3 fruit fly cellular contexts compared by ENCODE assay signal in the genomic region with DNA sequence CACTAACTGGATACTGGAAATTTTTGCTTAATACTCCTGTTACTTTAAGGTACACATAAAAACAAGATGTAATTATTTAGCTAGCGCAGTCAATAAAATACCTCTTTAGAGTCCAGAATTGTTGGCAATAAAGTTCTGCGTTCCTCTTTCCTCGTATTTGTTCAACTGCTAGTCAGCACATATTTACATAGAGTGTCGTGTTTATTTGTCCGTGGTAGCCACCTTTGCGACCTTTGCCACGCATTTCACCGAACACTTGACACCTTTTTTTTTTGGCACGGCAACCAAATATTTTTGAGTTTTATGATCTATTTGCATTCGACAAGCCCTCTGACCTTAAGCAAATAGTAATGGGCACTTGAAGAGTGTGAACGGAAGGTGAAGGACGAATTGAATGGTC.
TF ChIP-seq lines count a peak whose summit lies in the region.

No protein-coding gene starts in this region.

- TF ChIP-seq CTCF in whole organism, embryonic (GFP tag; optimal IDR thresholded peaks at IDR 0.05; lab: Kevin White, UChicago) = no peak

TF ChIP-seq in whole organism, embryonic, 481 proteins besides CTCF, POLR2A, EP300 and RAD21 (continues in another document):
- TF ChIP-seq crc (GFP tag; optimal IDR thresholded peaks at IDR 0.05; lab: Kevin White, UChicago) (peak; percentile 33), dpn (GFP tag; optimal IDR thresholded peaks at IDR 0.05; lab: Kevin White, UChicago) (peak; percentile 15 to 74), MESR4 (GFP tag; optimal IDR thresholded peaks at IDR 0.05; lab: Kevin White, UChicago) (peak; percentile 41), D (optimal IDR thresholded peaks at IDR 0.05; lab: Kevin White, UChicago) (no peak), D (GFP tag; optimal IDR thresholded peaks at IDR 0.05; lab: Kevin White, UChicago) (peak; percentile 67), CG11696 (GFP tag; IDR thresholded peaks at IDR 0.05; lab: Robert Waterston, UW) (peak; percentile 21; the same call in 1 of the 2 replicates), CG17385 (GFP tag; optimal IDR thresholded peaks at IDR 0.05; lab: Kevin White, UChicago) (peak; percentile 57), cas (GFP tag; IDR thresholded peaks at IDR 0.05; lab: Robert Waterston, UW) (no peak), CG13296 (GFP tag; optimal IDR thresholded peaks at IDR 0.05; lab: Kevin White, UChicago) (no peak), eyg (GFP tag; optimal IDR thresholded peaks at IDR 0.05; lab: Kevin White, UChicago) (peak; percentile 51), CkIIα-i1 (GFP tag; IDR thresholded peaks at IDR 0.05; lab: Robert Waterston, UW) (no peak), Kr (GFP tag; optimal IDR thresholded peaks at IDR 0.05; lab: Kevin White, UChicago) (peak; percentile 98), PHDP (tag; optimal IDR thresholded peaks at IDR 0.05; lab: Kevin White, UChicago) (peak; percentile 80), zfh1 (GFP tag; IDR thresholded peaks at IDR 0.05; lab: Robert Waterston, UW) (peak; percentile 91), btn (GFP tag; optimal IDR thresholded peaks at IDR 0.05; lab: Kevin White, UChicago) (peak; percentile 16), unc-4 (GFP tag; IDR thresholded peaks at IDR 0.05; lab: Robert Waterston, UW; ENCODE audit: partially characterized antibody) (no peak), Usf (GFP tag; optimal IDR thresholded peaks at IDR 0.05; lab: Kevin White, UChicago) (peak; percentile 47), CG31224 (GFP tag; IDR thresholded peaks at IDR 0.05; lab: Robert Waterston, UW) (no peak), GATAe (GFP tag; conservative IDR thresholded peaks at IDR 0.05; lab: Robert Waterston, UW) (no peak), CG2889 (GFP tag; IDR thresholded peaks at IDR 0.05; lab: Robert Waterston, UW) (peak; percentile 26; the same call in 1 of the 3 replicates), Ravus (GFP tag; IDR thresholded peaks at IDR 0.05; lab: Robert Waterston, UW) (no peak), CG30403 (GFP tag; optimal IDR thresholded peaks at IDR 0.05; lab: Kevin White, UChicago) (peak; percentile 50), Fer2 (tag; optimal IDR thresholded peaks at IDR 0.05; lab: Kevin White, UChicago) (no peak), gro (GFP tag; optimal IDR thresholded peaks at IDR 0.05; lab: Kevin White, UChicago) (peak; percentile 40), CG43689 (GFP tag; IDR thresholded peaks at IDR 0.05; lab: Robert Waterston, UW) (0 out of 2 replicates have a peak, but pooled peaks have one; percentile 10), B-H2 (GFP tag; optimal IDR thresholded peaks at IDR 0.05; lab: Kevin White, UChicago) (peak; percentile 49), jumu (GFP tag; optimal IDR thresholded peaks at IDR 0.05; lab: Kevin White, UChicago) (peak; percentile 47), Oli (tag; optimal IDR thresholded peaks at IDR 0.05; lab: Kevin White, UChicago) (peak; percentile 29)

TF ChIP-seq in whole organism, prepupa, 60 proteins besides CTCF, POLR2A, EP300 and RAD21:
- no peak for TF ChIP-seq CG6276 (GFP tag; optimal IDR thresholded peaks at IDR 0.05; lab: Kevin White, UChicago)
- no peak for TF ChIP-seq fd85E (GFP tag; optimal IDR thresholded peaks at IDR 0.05; lab: Kevin White, UChicago)
- TF ChIP-seq vri (GFP tag; optimal IDR thresholded peaks at IDR 0.05; lab: Kevin White, UChicago) = peak; percentile 31
- TF ChIP-seq fkh (GFP tag; optimal IDR thresholded peaks at IDR 0.05; lab: Kevin White, UChicago) = peak; percentile 94
- no peak for TF ChIP-seq fd59A (GFP tag; optimal IDR thresholded peaks at IDR 0.05; lab: Kevin White, UChicago)

TF ChIP-seq in whole organism, wandering third instar larva, 38 proteins besides CTCF, POLR2A, EP300 and RAD21:
- no peak for TF ChIP-seq Dfd (GFP tag; optimal IDR thresholded peaks at IDR 0.05; lab: Kevin White, UChicago)
- no peak for TF ChIP-seq Dif (GFP tag; optimal IDR thresholded peaks at IDR 0.05; lab: Kevin White, UChicago; ENCODE audit: partially characterized antibody)
- TF ChIP-seq dsf (GFP tag; optimal IDR thresholded peaks at IDR 0.05; lab: Kevin White, UChicago; ENCODE audit: borderline replicate concordance) = peak; percentile 17
- peak; percentile 70 for TF ChIP-seq GATAd (GFP tag; optimal IDR thresholded peaks at IDR 0.05; lab: Kevin White, UChicago)
- no peak for TF ChIP-seq Hr78 (GFP tag; optimal IDR thresholded peaks at IDR 0.05; lab: Kevin White, UChicago)
- TF ChIP-seq sage (GFP tag; optimal IDR thresholded peaks at IDR 0.05; lab: Kevin White, UChicago) = no peak
- peak; percentile 31 for TF ChIP-seq Mio (GFP tag; optimal IDR thresholded peaks at IDR 0.05; lab: Kevin White, UChicago)
- TF ChIP-seq Jra (GFP tag; optimal IDR thresholded peaks at IDR 0.05; lab: Kevin White, UChicago) = peak; percentile 93
- peak; percentile 74 for TF ChIP-seq br (GFP tag; optimal IDR thresholded peaks at IDR 0.05; lab: Kevin White, UChicago)
- TF ChIP-seq rgr (GFP tag; optimal IDR thresholded peaks at IDR 0.05; lab: Kevin White, UChicago) = peak; percentile 95
- peak; percentile 12 for TF ChIP-seq ey (GFP tag; optimal IDR thresholded peaks at IDR 0.05; lab: Kevin White, UChicago)
- no peak for TF ChIP-seq CG32264 (GFP tag; optimal IDR thresholded peaks at IDR 0.05; lab: Kevin White, UChicago)
- TF ChIP-seq Vsx2 (GFP tag; optimal IDR thresholded peaks at IDR 0.05; lab: Kevin White, UChicago; ENCODE audit: partially characterized antibody) = no peak
- peak; percentile 49 for TF ChIP-seq psq (GFP tag; optimal IDR thresholded peaks at IDR 0.05; lab: Kevin White, UChicago)
- peak; percentile 89 for TF ChIP-seq Hr83 (GFP tag; optimal IDR thresholded peaks at IDR 0.05; lab: Kevin White, UChicago; ENCODE audit: poor library complexity, severe bottlenecking)
- no peak for TF ChIP-seq HLH106 (tag; optimal IDR thresholded peaks at IDR 0.05; lab: Kevin White, UChicago)
- no peak for TF ChIP-seq dmrt93B (GFP tag; optimal IDR thresholded peaks at IDR 0.05; lab: Kevin White, UChicago)
- TF ChIP-seq lola (GFP tag; optimal IDR thresholded peaks at IDR 0.05; lab: Kevin White, UChicago) = no peak
- peak; percentile 89 for TF ChIP-seq Hnf4 (GFP tag; optimal IDR thresholded peaks at IDR 0.05; lab: Kevin White, UChicago)
- TF ChIP-seq CrebA (GFP tag; optimal IDR thresholded peaks at IDR 0.05; lab: Kevin White, UChicago; ENCODE audit: borderline replicate concordance) = no peak
- TF ChIP-seq OdsH (GFP tag; optimal IDR thresholded peaks at IDR 0.05; lab: Kevin White, UChicago) = peak; percentile 90
- peak in 1 of 2 experiments; percentile 66 for TF ChIP-seq foxo (GFP tag; optimal IDR thresholded peaks at IDR 0.05; lab: Kevin White, UChicago)
- TF ChIP-seq h (GFP tag; optimal IDR thresholded peaks at IDR 0.05; lab: Kevin White, UChicago) = peak; percentile 45
- no peak for TF ChIP-seq Rel (GFP tag; optimal IDR thresholded peaks at IDR 0.05; lab: Kevin White, UChicago)
- no peak for TF ChIP-seq Rel (tag; optimal IDR thresholded peaks at IDR 0.05; lab: Kevin White, UChicago)
- TF ChIP-seq pan (optimal IDR thresholded peaks at IDR 0.05; lab: Kevin White, UChicago) = no peak
- TF ChIP-seq sv (GFP tag; optimal IDR thresholded peaks at IDR 0.05; lab: Kevin White, UChicago) = peak; percentile 82
- peak; percentile 65 for TF ChIP-seq brk (GFP tag; optimal IDR thresholded peaks at IDR 0.05; lab: Kevin White, UChicago)
- no peak for TF ChIP-seq CG9705 (GFP tag; optimal IDR thresholded peaks at IDR 0.05; lab: Kevin White, UChicago)
- peak; percentile 96 for TF ChIP-seq tai (GFP tag; optimal IDR thresholded peaks at IDR 0.05; lab: Kevin White, UChicago)
- no peak for TF ChIP-seq Myc (optimal IDR thresholded peaks at IDR 0.05; lab: Kevin White, UChicago)
- no peak for TF ChIP-seq N (GFP tag; optimal IDR thresholded peaks at IDR 0.05; lab: Kevin White, UChicago)
- no peak for TF ChIP-seq jim (GFP tag; optimal IDR thresholded peaks at IDR 0.05; lab: Kevin White, UChicago)
- TF ChIP-seq Sp1 (GFP tag; optimal IDR thresholded peaks at IDR 0.05; lab: Kevin White, UChicago) = peak; percentile 8
- no peak for TF ChIP-seq dl (GFP tag; optimal IDR thresholded peaks at IDR 0.05; lab: Kevin White, UChicago; ENCODE audit: insufficient read depth in 1 of 2, partially characterized antibody in 2 of 2)
- TF ChIP-seq Abd-B (GFP tag; optimal IDR thresholded peaks at IDR 0.05; lab: Kevin White, UChicago) = no peak
- peak; percentile 5 for TF ChIP-seq fru (GFP tag; optimal IDR thresholded peaks at IDR 0.05; lab: Kevin White, UChicago)
- no peak for TF ChIP-seq usp (GFP tag; optimal IDR thresholded peaks at IDR 0.05; lab: Kevin White, UChicago)
- no peak for TF ChIP-seq woc (GFP tag; optimal IDR thresholded peaks at IDR 0.05; lab: Kevin White, UChicago)

Comparison
In these comparisons a context has a peak if more than half of its experiments do, and no peak if none do; other contexts are left out.
1. Of the 7 proteins assayed by ChIP-seq in both whole organism, embryonic and whole organism, prepupa: peak only in whole organism, embryonic: Blimp-1, CG16779, CG6854 and Sox102F; only in whole organism, prepupa: none; in both: none; in neither: 3.